Worm (Caenorhabditis elegans) whole organism, L4 larva: ENCODE results near the gene Y110A2AL.1.
"Not testable (repeated sequence)": the region's sequence is repeated elsewhere in the genome, so short reads cannot be mapped to it uniquely, and the experiment has no call there.

Source experiments
- F10B5.3 ChIP-seq: sonication (generic microtip); optimal IDR thresholded peaks from 2 replicates; lab custom pipeline; 2016; ENCODE audit warnings: mild to moderate bottlenecking, missing genetic modification characterization, missing compliant biosample characterization
- F49E8.2 ChIP-seq: sonication (generic microtip); optimal IDR thresholded peaks from 2 replicates; lab custom pipeline; 2016; ENCODE audit warnings: missing compliant biosample characterization, mild to moderate bottlenecking, missing genetic modification characterization, borderline replicate concordance
- R02D3.7 ChIP-seq: fragments of 150-350 bp; sonication (generic microtip); optimal IDR thresholded peaks from 3 replicates; lab custom pipeline; 2014; ENCODE audit warnings: missing biosample characterization, missing genetic modification characterization
- T26A8.4 ChIP-seq: fragments of 200-800 bp; sonication (Bioruptor generic); IDR thresholded peaks from 2 replicates; pipeline ENCODE4 v1.3.6; 2022; ENCODE audit warnings: missing genetic modification characterization, missing compliant biosample characterization
- Y105C5A.15 ChIP-seq: fragments of 200-800 bp; sonication (Bioruptor generic); IDR thresholded peaks from 2 replicates; pipeline ENCODE4 v1.3.6; 2022; ENCODE audit warnings: missing genetic modification characterization, missing compliant biosample characterization
- Y48G9A.11 ChIP-seq: fragments of 200-800 bp; sonication (Bioruptor generic); IDR thresholded peaks from 2 replicates; pipeline ENCODE4 v1.3.6; 2022; ENCODE audit warnings: missing genetic modification reagents, missing genetic modification characterization, missing compliant biosample characterization
- ZK546.5 ChIP-seq, 2 experiments: sonication (generic microtip); optimal IDR thresholded peaks; 2 replicates each; lab custom pipeline; 2017; ENCODE audit warnings: missing biosample characterization in 2 of 2, missing genetic modification characterization in 2 of 2
- ceh-82 ChIP-seq: sonication (generic microtip); optimal IDR thresholded peaks from 2 replicates; lab custom pipeline; 2017; ENCODE audit warnings: missing biosample characterization, missing genetic modification characterization
- daf-12 ChIP-seq: fragments of 150-350 bp; optimal IDR thresholded peaks from 2 replicates; lab custom pipeline; 2014; ENCODE audit warnings: missing biosample characterization, missing genetic modification reagents, missing genetic modification characterization
- daf-8 ChIP-seq: fragments of 200-800 bp; sonication (Bioruptor generic); IDR thresholded peaks from 2 replicates; pipeline ENCODE4 v1.3.6; 2022; ENCODE audit warnings: missing genetic modification characterization, missing compliant biosample characterization
- duxl-1 ChIP-seq: sonication (generic microtip); optimal IDR thresholded peaks from 2 replicates; lab custom pipeline; 2016; ENCODE audit warnings: mild to moderate bottlenecking, missing genetic modification characterization, moderate library complexity, missing compliant biosample characterization; ENCODE audit not compliant: poor library complexity
- dve-1 ChIP-seq: sonication (generic microtip); optimal IDR thresholded peaks from 2 replicates; lab custom pipeline; 2017; ENCODE audit warnings: antibody characterized with exemption, mild to moderate bottlenecking, missing genetic modification characterization, missing compliant biosample characterization; ENCODE audit not compliant: insufficient read depth
- egl-27 ChIP-seq: sonication (generic microtip); optimal IDR thresholded peaks from 3 replicates; lab custom pipeline; 2017; ENCODE audit warnings: missing biosample characterization, missing genetic modification reagents, missing genetic modification characterization
- fkh-10 ChIP-seq: fragments of 150-350 bp; optimal IDR thresholded peaks from 2 replicates; lab custom pipeline; 2014; ENCODE audit warnings: missing biosample characterization, missing genetic modification reagents, missing genetic modification characterization
- fos-1 ChIP-seq: fragments of 150-350 bp; optimal IDR thresholded peaks from 2 replicates; lab custom pipeline; 2014; ENCODE audit warnings: missing biosample characterization, missing genetic modification characterization
- gei-8 ChIP-seq: fragments of 200-800 bp; sonication (Bioruptor generic); optimal IDR thresholded peaks from 2 replicates; lab custom pipeline; 2018; ENCODE audit warnings: mild to moderate bottlenecking, missing genetic modification characterization, missing compliant biosample characterization
- hlh-30 ChIP-seq: sonication (generic microtip); optimal IDR thresholded peaks from 2 replicates; lab custom pipeline; 2017; ENCODE audit warnings: antibody characterized with exemption, mild to moderate bottlenecking, missing genetic modification characterization, missing compliant biosample characterization; ENCODE audit not compliant: insufficient read depth
- lin-1 ChIP-seq: fragments of 200-800 bp; sonication (Bioruptor generic); IDR thresholded peaks from 2 replicates; pipeline ENCODE4 v1.3.6; 2022; ENCODE audit warnings: missing genetic modification reagents, missing genetic modification characterization, missing compliant biosample characterization
- lin-15B ChIP-seq: fragments of 150-350 bp; sonication (generic microtip); optimal IDR thresholded peaks from 3 replicates; lab custom pipeline; 2014; ENCODE audit warnings: missing biosample characterization, missing genetic modification characterization
- lin-39 ChIP-seq: fragments of 150-350 bp; optimal IDR thresholded peaks from 2 replicates; lab custom pipeline; 2014; ENCODE audit warnings: missing biosample characterization, missing genetic modification reagents, missing genetic modification characterization
- lir-3 ChIP-seq: sonication (generic microtip); optimal IDR thresholded peaks from 2 replicates; lab custom pipeline; 2016; ENCODE audit warnings: mild to moderate bottlenecking, missing genetic modification characterization, missing compliant biosample characterization
- madf-9 ChIP-seq: fragments of 200-800 bp; sonication (Bioruptor generic); conservative IDR thresholded peaks from 2 replicates; pipeline ENCODE4 v1.3.6; 2022; ENCODE audit warnings: missing genetic modification reagents, missing genetic modification characterization, missing compliant biosample characterization
- mdl-1 ChIP-seq, 2 experiments: fragments of 150-350 bp in 1 of 2; sonication (generic microtip) in 1 of 2; optimal IDR thresholded peaks; 2 replicates each; lab custom pipeline; 2014 to 2017; ENCODE audit warnings: missing biosample characterization in 2 of 2, missing genetic modification characterization in 2 of 2
- mep-1 ChIP-seq: fragments of 150-350 bp; sonication (generic microtip); optimal IDR thresholded peaks from 3 replicates; lab custom pipeline; 2014; ENCODE audit warnings: missing biosample characterization, missing genetic modification characterization
- mes-2 ChIP-seq: sonication (generic microtip); optimal IDR thresholded peaks from 2 replicates; lab custom pipeline; 2016; ENCODE audit warnings: missing genotype, mild to moderate bottlenecking, missing genetic modification characterization, missing compliant biosample characterization; ENCODE audit not compliant: poor library complexity, severe bottlenecking
- mxl-2 ChIP-seq: fragments of 200-800 bp; sonication (Bioruptor generic); conservative IDR thresholded peaks from 2 replicates; pipeline ENCODE4 v1.3.6; 2022; ENCODE audit warnings: missing genetic modification reagents, missing genetic modification characterization, missing compliant biosample characterization
- mxl-3 ChIP-seq: fragments of 200-800 bp; sonication (Bioruptor generic); optimal IDR thresholded peaks from 2 replicates; lab custom pipeline; 2018; ENCODE audit warnings: mild to moderate bottlenecking, missing genetic modification characterization, missing compliant biosample characterization
- nhr-11 ChIP-seq: fragments of 150-350 bp; optimal IDR thresholded peaks from 2 replicates; lab custom pipeline; 2014; ENCODE audit warnings: missing biosample characterization, missing genetic modification characterization
- pha-4 ChIP-seq, 2 experiments: fragments of 150-350 bp in 1 of 2; fragments of 200-800 bp in 1 of 2; sonication (Bioruptor generic) in 1 of 2; IDR thresholded peaks in 1 of 2; optimal IDR thresholded peaks in 1 of 2; 2 replicates each; pipeline versions ENCODE4 v1.3.6 to Lab custom; 2014 to 2022; ENCODE audit warnings: missing genetic modification characterization in 2 of 2, missing genetic modification reagents in 2 of 2, missing biosample characterization in 1 of 2, missing compliant biosample characterization in 1 of 2
- php-3 ChIP-seq: fragments of 200-800 bp; sonication (Bioruptor generic); IDR thresholded peaks from 2 replicates; pipeline ENCODE4 v1.3.6; 2022; ENCODE audit warnings: missing genetic modification reagents, missing genetic modification characterization, missing compliant biosample characterization
- set-16 ChIP-seq: fragments of 200-800 bp; sonication (Bioruptor generic); IDR thresholded peaks from 2 replicates; pipeline ENCODE4 v1.3.6; 2022; ENCODE audit warnings: missing genetic modification reagents, missing genetic modification characterization, missing compliant biosample characterization
- snpc-4 ChIP-seq: fragments of 150-350 bp; optimal IDR thresholded peaks from 2 replicates; lab custom pipeline; 2014; ENCODE audit warnings: missing biosample characterization, missing genetic modification characterization
- tra-1 ChIP-seq: fragments of 200-800 bp; sonication (Bioruptor generic); IDR thresholded peaks from 2 replicates; pipeline ENCODE4 v1.3.6; 2022; ENCODE audit warnings: missing genetic modification reagents, missing genetic modification characterization, missing compliant biosample characterization
- unc-39 ChIP-seq: sonication (generic microtip); optimal IDR thresholded peaks from 2 replicates; lab custom pipeline; 2017; ENCODE audit warnings: missing biosample characterization, missing genetic modification characterization
- unc-62 ChIP-seq, 3 experiments: fragments of 150-350 bp in 1 of 3; sonication (generic microtip); optimal IDR thresholded peaks in 2 of 3; peaks in 1 of 3; 1 replicate in 1 of 3; 2 replicates in 2 of 3; lab custom pipeline; 2014 to 2017; ENCODE audit warnings: missing biosample characterization in 3 of 3, missing genetic modification characterization in 3 of 3, missing genetic modification reagents in 3 of 3, missing genotype in 1 of 3
- zfp-3 ChIP-seq: fragments of 200-800 bp; sonication (Bioruptor generic); conservative IDR thresholded peaks from 2 replicates; pipeline ENCODE4 v1.3.6; 2022; ENCODE audit warnings: missing genetic modification reagents, missing genetic modification characterization, missing compliant biosample characterization

Gene Y110A2AL.1

DNA sequence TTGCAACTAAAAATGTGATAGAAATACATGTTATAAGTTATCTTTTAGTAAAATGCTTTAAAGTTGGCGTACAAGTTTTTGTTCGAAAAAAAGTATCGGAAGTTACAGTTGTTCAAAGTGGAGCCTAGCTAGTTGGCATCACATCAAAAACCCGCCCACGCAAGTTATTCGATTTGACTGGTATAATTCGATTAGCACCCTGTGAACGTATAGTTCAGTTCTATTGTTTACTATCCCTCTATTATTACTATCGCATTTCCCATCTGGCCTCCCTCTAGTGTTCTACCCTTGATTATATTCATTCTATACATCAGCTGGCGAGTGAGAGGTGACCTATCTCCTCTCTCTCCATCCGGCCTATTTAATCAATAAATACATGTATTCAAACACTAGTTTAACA lies 35.9 kb upstream of the Y110A2AL.1 start, which contains the start of gene Y110A2AL.4:
Gene Y110A2AL.4 (plus strand): TSS at position 301 of the 400 bp plus-strand sequence.
- not testable (repeated sequence) for TF ChIP-seq ceh-82 (tag; lab: Kevin White, UChicago); F49E8.2; duxl-1
- TF ChIP-seq, all 104 proteins: peak for 0; not testable (repeated sequence) for 104

DNA sequence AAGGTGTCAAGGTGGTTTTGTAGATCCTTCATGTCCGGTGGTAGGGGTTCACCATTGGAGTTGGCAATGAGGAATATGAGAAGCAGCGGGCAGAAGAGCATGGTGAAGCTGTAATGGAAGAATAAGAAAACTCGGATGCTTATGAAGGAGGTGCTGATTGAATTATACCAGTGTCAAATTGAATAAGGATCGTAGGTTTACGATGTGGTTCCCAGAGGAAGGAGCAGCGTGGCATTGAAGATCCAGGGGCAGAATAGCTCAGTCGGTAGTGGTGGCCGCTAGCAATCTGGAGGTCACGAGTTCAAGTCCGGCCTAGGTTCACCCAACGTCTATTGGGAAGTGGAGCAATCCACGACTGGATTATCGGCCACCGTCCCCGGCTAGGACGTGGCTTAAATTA lies 33.4 kb upstream of the Y110A2AL.1 start, which contains the start of gene Y110A2AL.6:
Gene Y110A2AL.6 (minus strand): TSS at position 101 of the 400 bp plus-strand sequence.
- TF ChIP-seq gei-8 (GFP tag; lab: Kevin White, UChicago) (no peak), mxl-2 (GFP tag; lab: Robert Waterston, UW) (no peak), Y105C5A.15 (GFP tag; lab: Robert Waterston, UW) (no peak), mxl-3 (no peak), snpc-4 (tag; lab: Kevin White, UChicago) (no peak), mep-1 (tag; lab: Kevin White, UChicago) (no peak)

DNA sequence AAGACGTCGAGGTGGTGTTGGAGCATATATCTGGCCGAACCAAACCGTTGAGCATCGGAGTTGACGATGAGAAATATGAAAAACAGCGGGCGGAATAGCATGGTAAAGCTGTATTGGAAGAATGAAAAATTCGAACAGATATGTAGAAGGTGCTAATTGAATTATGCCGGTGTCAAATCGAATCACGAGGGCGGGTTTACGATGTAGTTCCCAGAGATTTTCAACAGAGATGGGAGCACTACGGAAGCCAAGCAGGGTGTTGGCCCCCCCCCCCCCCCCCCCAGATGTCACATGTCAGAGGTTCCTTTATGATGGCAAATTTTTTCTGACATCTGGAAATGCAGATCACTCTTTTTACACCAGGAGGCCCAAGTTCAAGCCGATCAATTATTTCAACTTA lies 31.8 kb upstream of the Y110A2AL.1 start, which contains the start of gene Y110A2AL.7:
Gene Y110A2AL.7 (minus strand): TSS at position 101 of the 400 bp plus-strand sequence.
- TF ChIP-seq unc-62 (GFP tag; optimal IDR thresholded peaks at IDR 0.05 in 1 of 2; lab: Kevin White, UChicago) (peak in 1 of 2 experiments; percentile 64), unc-62 (tag; optimal IDR thresholded peaks at IDR 0.05; lab: Kevin White, UChicago) (no peak), zfp-3 (no peak), T26A8.4 (GFP tag; lab: Robert Waterston, UW) (no peak), lin-39 (no peak), dve-1 (tag; lab: Kevin White, UChicago) (no peak)

DNA sequence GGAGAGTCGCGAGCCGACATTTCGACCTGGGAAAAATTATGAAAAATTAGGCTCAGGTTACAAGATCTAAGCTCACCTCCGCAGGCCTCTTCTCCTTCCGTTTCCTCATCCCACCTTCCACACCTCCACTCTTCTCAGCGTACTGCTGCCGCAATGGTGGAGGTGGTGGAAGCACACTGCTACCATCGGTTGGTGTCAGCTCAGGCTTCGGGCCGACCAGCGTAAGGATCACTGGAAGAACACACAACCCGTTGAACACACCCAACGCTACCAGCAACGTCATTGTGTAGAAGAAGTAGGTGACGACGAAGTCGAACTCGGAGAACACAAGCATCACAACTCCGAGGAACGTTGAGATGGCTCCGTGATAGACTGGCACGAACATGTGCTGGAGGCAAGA lies 29.2 kb upstream of the Y110A2AL.1 start:
- TF ChIP-seq set-16 (GFP tag; lab: Robert Waterston, UW) (peak; percentile 54), unc-39 (tag; lab: Kevin White, UChicago) (no peak)

DNA sequence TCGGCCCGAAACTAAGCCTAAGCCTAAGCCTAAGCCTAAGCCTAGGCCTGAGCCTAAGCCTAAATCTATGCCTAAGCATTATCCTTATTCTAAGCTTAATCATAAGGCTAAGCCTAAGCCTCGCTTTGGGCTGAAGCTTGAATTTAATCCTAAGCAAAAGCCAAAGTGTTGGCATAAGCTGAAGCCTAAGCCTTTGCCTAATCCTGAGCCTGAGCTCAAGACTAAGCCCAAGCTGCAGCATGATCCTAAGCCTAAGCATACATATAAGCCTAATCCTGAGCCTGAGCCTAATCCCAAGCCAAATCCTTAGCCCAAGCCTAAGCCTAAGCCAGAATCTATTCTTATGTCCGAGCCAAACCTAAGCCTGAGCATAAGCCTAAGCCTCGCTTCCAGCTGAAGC lies 28.3 kb upstream of the Y110A2AL.1 start:
- TF ChIP-seq lin-1 (GFP tag; lab: Robert Waterston, UW) (no peak), gei-8 (GFP tag; lab: Kevin White, UChicago) (no peak), mxl-2 (GFP tag; lab: Robert Waterston, UW) (no peak), tra-1 (GFP tag; lab: Robert Waterston, UW) (no peak), lin-39 (no peak), R02D3.7 (tag; lab: Kevin White, UChicago) (no peak), daf-12 (tag; lab: Kevin White, UChicago) (no peak), pha-4 (GFP tag; IDR thresholded peaks at IDR 0.05; lab: Robert Waterston, UW) (no peak), pha-4 (tag; optimal IDR thresholded peaks at IDR 0.05; lab: Kevin White, UChicago) (no peak), php-3 (GFP tag; lab: Robert Waterston, UW) (no peak), daf-8 (GFP tag; lab: Robert Waterston, UW) (no peak), lin-15B (tag; lab: Kevin White, UChicago) (no peak), Y48G9A.11 (GFP tag; lab: Robert Waterston, UW) (no peak)

DNA sequence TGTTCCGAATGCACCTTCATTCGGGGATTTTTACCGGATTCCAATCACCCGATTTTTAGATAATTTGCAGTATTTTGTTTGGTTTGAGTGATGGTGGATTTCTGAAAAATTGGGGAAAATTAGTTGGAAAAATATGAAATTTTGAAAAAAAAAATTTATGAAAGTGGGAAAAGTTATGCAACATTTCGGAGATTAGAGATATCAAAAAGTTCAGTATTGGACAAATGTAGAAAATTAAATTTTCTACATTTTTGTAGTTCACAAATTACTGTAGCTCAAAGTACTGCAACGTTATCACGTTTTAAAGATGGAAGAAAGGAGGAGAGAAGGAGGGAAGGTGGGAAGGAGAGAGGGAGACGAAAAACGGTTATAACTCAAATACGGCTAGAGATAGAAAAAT lies 22.4 kb upstream of the Y110A2AL.1 start, which contains the start of gene ptc-3:
Gene ptc-3 (minus strand): TSS at position 101 of the 400 bp plus-strand sequence.
- TF ChIP-seq mes-2 (tag; lab: Kevin White, UChicago) = no peak
- TF ChIP-seq set-16 (GFP tag; lab: Robert Waterston, UW) = no peak
- no peak for TF ChIP-seq lir-3
- TF ChIP-seq fos-1 (tag; lab: Kevin White, UChicago) = no peak
- no peak for TF ChIP-seq egl-27 (tag; lab: Kevin White, UChicago)
- TF ChIP-seq nhr-11 (tag; lab: Kevin White, UChicago) = no peak
- TF ChIP-seq lin-1 (GFP tag; lab: Robert Waterston, UW) = no peak
- TF ChIP-seq pha-4 (GFP tag; IDR thresholded peaks at IDR 0.05; lab: Robert Waterston, UW) = no peak
- TF ChIP-seq pha-4 (tag; optimal IDR thresholded peaks at IDR 0.05; lab: Kevin White, UChicago) = no peak
- no peak for TF ChIP-seq hlh-30 (tag; lab: Kevin White, UChicago)
- no peak for TF ChIP-seq dve-1 (tag; lab: Kevin White, UChicago)
- no peak for TF ChIP-seq fkh-10 (GFP tag; lab: Kevin White, UChicago)
- TF ChIP-seq F10B5.3 (tag; lab: Kevin White, UChicago) = no peak
- no peak for TF ChIP-seq madf-9 (GFP tag; lab: Robert Waterston, UW)
- TF ChIP-seq mdl-1 (tag; optimal IDR thresholded peaks at IDR 0.05; lab: Kevin White, UChicago) = no peak
- no peak for TF ChIP-seq ZK546.5 (tag; optimal IDR thresholded peaks at IDR 0.05; lab: Kevin White, UChicago)
- no peak for TF ChIP-seq unc-39 (tag; lab: Kevin White, UChicago)
- TF ChIP-seq, all 104 proteins: peak for 0
